Worm (Caenorhabditis elegans): ENCODE results near the gene srg-56.

DNA sequence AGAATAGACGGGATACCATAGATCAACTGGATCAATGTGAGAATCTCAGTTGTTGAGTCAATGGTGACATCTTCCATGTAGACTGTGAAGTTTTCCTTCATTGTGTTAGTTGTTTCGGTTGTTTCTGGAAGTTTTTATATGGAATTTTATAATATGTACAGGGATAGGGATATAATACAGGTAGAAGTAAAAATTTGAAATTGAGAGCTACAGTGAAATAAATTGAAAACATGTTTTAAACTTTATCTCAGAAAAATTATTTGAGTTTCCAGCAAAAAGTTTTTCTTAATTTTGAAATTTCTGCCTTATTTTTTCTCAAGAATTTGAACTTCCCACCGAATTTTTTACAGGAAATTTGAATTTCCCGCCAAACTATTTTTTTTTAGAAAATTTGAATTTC is 4.2 kb upstream of the srg-56 start, which contains the start of gene srg-62:
- TF ChIP-seq nhr-11 (tag; optimal IDR thresholded peaks at IDR 0.05) = no peak
- TF ChIP-seq pag-3 (tag; optimal IDR thresholded peaks at IDR 0.05; ENCODE audit: borderline replicate concordance) = no peak
- TF ChIP-seq hlh-30 (tag; optimal IDR thresholded peaks at IDR 0.05; ENCODE audit: insufficient read depth) = no peak
- no peak for TF ChIP-seq unc-3 (GFP tag; conservative IDR thresholded peaks at IDR 0.05)
- no peak for TF ChIP-seq unc-3 (tag; optimal IDR thresholded peaks at IDR 0.05)
- no peak for TF ChIP-seq tbx-2 (tag; optimal IDR thresholded peaks at IDR 0.05)
- no peak for TF ChIP-seq K02D7.2 (tag; optimal IDR thresholded peaks at IDR 0.05)
- TF ChIP-seq fkh-10 (GFP tag; optimal IDR thresholded peaks at IDR 0.05) = no peak
- TF ChIP-seq ceh-22 (tag; optimal IDR thresholded peaks at IDR 0.05) = no peak

Measured in whole organism, late embryonic.